Fruit fly (Drosophila melanogaster) whole organism, embryonic: ENCODE results near the gene Rpp14a.

Experiments used
- ATbp ChIP-seq: fragments of 200-800 bp; sonication (Bioruptor generic); optimal IDR thresholded peaks from 2 replicates; lab custom pipeline; 2017; ENCODE audit warnings: missing biosample characterization, mild to moderate bottlenecking, missing genetic modification characterization, missing genetic modification reagents
- Blimp-1 ChIP-seq: fragments of 200-800 bp; sonication (Bioruptor generic); optimal IDR thresholded peaks from 3 replicates; lab custom pipeline; 2018; ENCODE audit warnings: missing biosample characterization, missing genetic modification characterization, mild to moderate bottlenecking, moderate library complexity, missing genetic modification reagents
- CG11504 ChIP-seq: fragments of 200-800 bp; sonication (Bioruptor generic); optimal IDR thresholded peaks from 3 replicates; lab custom pipeline; 2019; ENCODE audit warnings: missing biosample characterization, mild to moderate bottlenecking, missing genetic modification characterization, moderate library complexity
- CG12744 ChIP-seq: fragments of 200-800 bp; sonication (Bioruptor generic); optimal IDR thresholded peaks from 2 replicates; lab custom pipeline; 2016; ENCODE audit warnings: missing biosample characterization, missing genetic modification characterization
- CG13624 ChIP-seq: fragments of 200-800 bp; sonication (Bioruptor generic); optimal IDR thresholded peaks from 2 replicates; lab custom pipeline; 2016; ENCODE audit warnings: missing biosample characterization, missing genetic modification characterization
- CG14441 ChIP-seq: fragments of 200-800 bp; sonication (Bioruptor generic); IDR thresholded peaks from 2 replicates; pipeline ENCODE4 v1.3.6; 2022; ENCODE audit warnings: missing biosample characterization, missing genetic modification characterization
- CG14860 ChIP-seq: fragments of 200-800 bp; sonication (Bioruptor generic); IDR thresholded peaks from 3 replicates; pipeline ENCODE4 v1.3.6; 2022; ENCODE audit warnings: missing biosample characterization, missing genetic modification characterization; ENCODE audit not compliant: partially characterized antibody
- CG15514 ChIP-seq: fragments of 200-800 bp; sonication (Bioruptor generic); optimal IDR thresholded peaks from 3 replicates; lab custom pipeline; 2017; ENCODE audit warnings: missing biosample characterization, missing genetic modification characterization, mild to moderate bottlenecking, moderate library complexity, missing genetic modification reagents
- CG16813 ChIP-seq: fragments of 200-800 bp; sonication (Bioruptor generic); IDR thresholded peaks from 3 replicates; pipeline ENCODE4 v1.3.6; 2022; ENCODE audit warnings: missing biosample characterization, missing genetic modification characterization; ENCODE audit not compliant: partially characterized antibody
- CG17186 ChIP-seq: fragments of 200-800 bp; sonication (Bioruptor generic); optimal IDR thresholded peaks from 3 replicates; lab custom pipeline; 2017; ENCODE audit warnings: missing biosample characterization, missing genetic modification reagents, missing genetic modification characterization
- CG17361 ChIP-seq: fragments of 200-800 bp; sonication (Bioruptor generic); IDR thresholded peaks from 3 replicates; pipeline ENCODE4 v1.3.6; 2022; ENCODE audit warnings: missing biosample characterization, missing genetic modification characterization
- CG17802 ChIP-seq: fragments of 200-800 bp; sonication (Bioruptor generic); optimal IDR thresholded peaks from 2 replicates; lab custom pipeline; 2018; ENCODE audit warnings: missing biosample characterization, mild to moderate bottlenecking, missing genetic modification characterization, moderate library complexity
- CG2120 ChIP-seq: fragments of 200-800 bp; sonication (Bioruptor generic); optimal IDR thresholded peaks from 3 replicates; lab custom pipeline; 2016; ENCODE audit warnings: missing biosample characterization, missing genetic modification characterization
- CG3281 ChIP-seq: fragments of 200-800 bp; sonication (Bioruptor generic); optimal IDR thresholded peaks from 3 replicates; lab custom pipeline; 2017; ENCODE audit warnings: missing biosample characterization, mild to moderate bottlenecking, missing genetic modification characterization
- CG3995 ChIP-seq: fragments of 200-800 bp; sonication (Bioruptor generic); optimal IDR thresholded peaks from 3 replicates; lab custom pipeline; 2016; ENCODE audit warnings: missing biosample characterization, missing genetic modification characterization
- CG8290 ChIP-seq, 3 experiments: fragments of 200-800 bp; sonication (Bioruptor generic); optimal IDR thresholded peaks; 2 replicates each; lab custom pipeline; 2016 to 2019; ENCODE audit warnings: missing biosample characterization in 3 of 3, missing genetic modification characterization in 3 of 3, mild to moderate bottlenecking in 2 of 3, moderate library complexity in 1 of 3
- CG8944 ChIP-seq: fragments of 200-800 bp; sonication (Bioruptor generic); optimal IDR thresholded peaks from 3 replicates; lab custom pipeline; 2016; ENCODE audit warnings: missing biosample characterization, missing genetic modification characterization
- CG9727 ChIP-seq: fragments of 200-800 bp; sonication (Bioruptor generic); optimal IDR thresholded peaks from 3 replicates; lab custom pipeline; 2017; ENCODE audit warnings: missing biosample characterization, mild to moderate bottlenecking, missing genetic modification characterization
- Dbx ChIP-seq: fragments of 200-800 bp; sonication (Bioruptor generic); IDR thresholded peaks from 3 replicates; pipeline ENCODE4 v1.3.6; 2022; ENCODE audit warnings: missing biosample characterization, missing genetic modification characterization
- E2f2 ChIP-seq: fragments of 200-800 bp; sonication (Bioruptor generic); IDR thresholded peaks from 2 replicates; pipeline ENCODE4 v1.3.6; 2022; ENCODE audit warnings: missing biosample characterization, missing genetic modification characterization
- Ets65A ChIP-seq: fragments of 200-800 bp; sonication (Bioruptor generic); peaks from one replicate; lab custom pipeline; 2016; ENCODE audit warnings: missing biosample characterization, missing genetic modification characterization
- Gug ChIP-seq: fragments of 200-800 bp; sonication (Bioruptor generic); IDR thresholded peaks from 4 replicates; pipeline ENCODE4 v1.3.6; 2022; ENCODE audit warnings: missing biosample characterization, missing genetic modification characterization
- H2.0 ChIP-seq: fragments of 200-800 bp; sonication (Bioruptor generic); IDR thresholded peaks from 2 replicates; pipeline ENCODE4 v1.3.6; 2022; ENCODE audit warnings: missing biosample characterization, missing genetic modification characterization
- HLH3B ChIP-seq: fragments of 200-800 bp; sonication (Bioruptor generic); IDR thresholded peaks from 2 replicates; pipeline ENCODE4 v1.3.6; 2022; ENCODE audit warnings: missing biosample characterization, missing genetic modification characterization
- HLH54F ChIP-seq: fragments of 200-800 bp; sonication (Bioruptor generic); optimal IDR thresholded peaks from 3 replicates; lab custom pipeline; 2016; ENCODE audit warnings: missing biosample characterization, missing genetic modification characterization
- Hmr ChIP-seq: fragments of 200-800 bp; sonication (Bioruptor generic); optimal IDR thresholded peaks from 3 replicates; lab custom pipeline; 2017; ENCODE audit warnings: mild to moderate bottlenecking, missing biosample characterization, missing genetic modification reagents, missing genetic modification characterization
- Myb ChIP-seq: fragments of 200-800 bp; sonication (Bioruptor generic); optimal IDR thresholded peaks from 2 replicates; lab custom pipeline; 2016; ENCODE audit warnings: missing biosample characterization, missing genetic modification characterization
- NFAT ChIP-seq: fragments of 200-800 bp; sonication (Bioruptor generic); IDR thresholded peaks from 2 replicates; pipeline ENCODE4 v1.3.6; 2022; ENCODE audit warnings: missing biosample characterization, missing genetic modification characterization
- Ssrp ChIP-seq: fragments of 200-800 bp; sonication (Bioruptor generic); optimal IDR thresholded peaks from 2 replicates; lab custom pipeline; 2018; ENCODE audit warnings: missing biosample characterization, mild to moderate bottlenecking, missing genetic modification characterization, moderate library complexity
- Usf ChIP-seq: fragments of 200-800 bp; sonication (Bioruptor generic); optimal IDR thresholded peaks from 2 replicates; lab custom pipeline; 2017; ENCODE audit warnings: missing genotype, missing biosample characterization, missing genetic modification characterization
- Xrp1 ChIP-seq: fragments of 200-800 bp; sonication (Bioruptor generic); IDR thresholded peaks from 2 replicates; pipeline ENCODE4 v1.3.6; 2022; ENCODE audit warnings: missing biosample characterization, missing genetic modification characterization
- bab2 ChIP-seq: fragments of 200-800 bp; sonication (Bioruptor generic); optimal IDR thresholded peaks from 2 replicates; lab custom pipeline; 2016; ENCODE audit warnings: missing biosample characterization, missing genetic modification characterization
- bsh ChIP-seq, 2 experiments: fragments of 200-800 bp; sonication (Bioruptor generic); optimal IDR thresholded peaks; 2 replicates each; lab custom pipeline; 2017 to 2018; ENCODE audit warnings: mild to moderate bottlenecking in 2 of 2, missing biosample characterization in 2 of 2, missing genetic modification characterization in 2 of 2, moderate library complexity in 1 of 2
- ci ChIP-seq: fragments of 200-800 bp; sonication (Bioruptor generic); IDR thresholded peaks from 3 replicates; pipeline ENCODE4 v1.3.6; 2022; ENCODE audit warnings: missing biosample characterization, missing genetic modification characterization
- dm ChIP-seq: fragments of 200-800 bp; sonication (Bioruptor generic); optimal IDR thresholded peaks from 3 replicates; lab custom pipeline; 2016; ENCODE audit warnings: missing biosample characterization, missing genetic modification characterization
- dysf ChIP-seq: fragments of 200-800 bp; sonication (Bioruptor generic); IDR thresholded peaks from 3 replicates; pipeline ENCODE4 v1.3.6; 2022; ENCODE audit warnings: missing biosample characterization, missing genetic modification characterization
- emc ChIP-seq: fragments of 200-800 bp; sonication (Bioruptor generic); optimal IDR thresholded peaks from 2 replicates; lab custom pipeline; 2016; ENCODE audit warnings: missing biosample characterization, missing genetic modification characterization
- ems ChIP-seq: fragments of 200-800 bp; sonication (Bioruptor generic); optimal IDR thresholded peaks from 3 replicates; lab custom pipeline; 2016; ENCODE audit warnings: missing biosample characterization, missing genetic modification characterization
- exex ChIP-seq: fragments of 200-800 bp; sonication (Bioruptor generic); optimal IDR thresholded peaks from 4 replicates; lab custom pipeline; 2018; ENCODE audit warnings: missing biosample characterization, mild to moderate bottlenecking, missing genetic modification characterization, moderate library complexity
- kah ChIP-seq: fragments of 200-800 bp; sonication (Bioruptor generic); optimal IDR thresholded peaks from 2 replicates; lab custom pipeline; 2018; ENCODE audit warnings: missing biosample characterization, mild to moderate bottlenecking, missing genetic modification characterization
- kni ChIP-seq: fragments of 200-800 bp; sonication (Bioruptor generic); optimal IDR thresholded peaks from 3 replicates; lab custom pipeline; 2017; ENCODE audit warnings: mild to moderate bottlenecking, missing biosample characterization, missing genetic modification reagents, missing genetic modification characterization
- mirr ChIP-seq: fragments of 200-800 bp; sonication (Bioruptor generic); optimal IDR thresholded peaks from 3 replicates; lab custom pipeline; 2018; ENCODE audit warnings: missing biosample characterization, mild to moderate bottlenecking, missing genetic modification characterization
- pan ChIP-seq, 4 experiments: fragments of >200 bp in 3 of 4; fragments of 200-800 bp in 1 of 4; sonication (Bioruptor generic) in 1 of 4; optimal IDR thresholded peaks in 3 of 4; IDR thresholded peaks in 1 of 4; 2 replicates each; pipeline versions ENCODE4 v1.3.6 to Lab custom; 2017 to 2022; ENCODE audit warnings: missing biosample characterization in 2 of 4, missing genetic modification characterization in 2 of 4, mixed read lengths in 1 of 4
- schlank ChIP-seq: fragments of 200-800 bp; sonication (Bioruptor generic); optimal IDR thresholded peaks from 2 replicates; lab custom pipeline; 2018; ENCODE audit warnings: missing biosample characterization, mild to moderate bottlenecking, missing genetic modification characterization
- sisA ChIP-seq: fragments of 200-800 bp; sonication (Bioruptor generic); IDR thresholded peaks from 2 replicates; pipeline ENCODE4 v1.3.6; 2022; ENCODE audit warnings: missing biosample characterization, missing genetic modification characterization
- tin ChIP-seq: fragments of 200-800 bp; sonication (Bioruptor generic); optimal IDR thresholded peaks from 3 replicates; lab custom pipeline; 2016; ENCODE audit warnings: missing biosample characterization, missing genetic modification characterization
- toy ChIP-seq: fragments of 200-800 bp; sonication (Bioruptor generic); IDR thresholded peaks from 2 replicates; pipeline ENCODE4 v1.3.6; 2022; ENCODE audit warnings: missing biosample characterization, missing genetic modification characterization
- zfh2 ChIP-seq: fragments of 200-800 bp; sonication (Bioruptor generic); optimal IDR thresholded peaks from 2 replicates; lab custom pipeline; 2016; ENCODE audit warnings: missing biosample characterization, missing genetic modification characterization

Gene Rpp14a

dm6 chr3R:30012602-30013489, 43.8 kb upstream of the Rpp14a start (continued):
- TF ChIP-seq bab2 (GFP tag; lab: Kevin White, UChicago): no peak
- TF ChIP-seq dm (GFP tag; lab: Kevin White, UChicago): no peak
- peak; percentile 37 for TF ChIP-seq CG3281 (GFP tag; lab: Kevin White, UChicago)
- TF ChIP-seq CG14860 (GFP tag; lab: Robert Waterston, UW): no peak
- peak; percentile 11 for TF ChIP-seq Hmr (GFP tag; lab: Kevin White, UChicago)
- TF ChIP-seq emc (GFP tag; lab: Kevin White, UChicago): no peak
- no peak for TF ChIP-seq Usf (GFP tag; lab: Kevin White, UChicago)
- no peak; the same call in 1 of the 2 replicates for TF ChIP-seq sisA (GFP tag; lab: Robert Waterston, UW)
- TF ChIP-seq dysf (GFP tag; lab: Robert Waterston, UW): peak; percentile 54; the same call in 2 of the 3 replicates
- TF ChIP-seq CG12744 (GFP tag; lab: Kevin White, UChicago): no peak
- peak; percentile 49; the same call in 1 of the 2 replicates for TF ChIP-seq NFAT
- TF ChIP-seq CG16813: no peak
- peak; percentile 33; the same call in 1 of the 3 replicates for TF ChIP-seq Dbx
- TF ChIP-seq ATbp (GFP tag; lab: Kevin White, UChicago): no peak
- TF ChIP-seq zfh2 (GFP tag; lab: Kevin White, UChicago): no peak
- no peak for TF ChIP-seq pan (optimal IDR thresholded peaks at IDR 0.05; lab: Kevin White, UChicago)
- TF ChIP-seq pan (GFP tag; optimal IDR thresholded peaks at IDR 0.05 in 1 of 2, IDR thresholded peaks at IDR 0.05 in 1 of 2): peak in 1 of 2 experiments; percentile 45
- no peak for TF ChIP-seq schlank (tag; lab: Kevin White, UChicago)
- TF ChIP-seq CG15514 (GFP tag; lab: Kevin White, UChicago): peak; percentile 38
- TF ChIP-seq CG3995 (GFP tag; lab: Kevin White, UChicago): no peak
- peak; percentile 7 for TF ChIP-seq ems (GFP tag; lab: Kevin White, UChicago)
- TF ChIP-seq CG9727 (GFP tag; lab: Kevin White, UChicago): peak; percentile 28
- TF ChIP-seq exex (tag; lab: Kevin White, UChicago): peak; percentile 64
- 0 out of 2 replicates have a peak, but pooled peaks have one; percentile 11 for TF ChIP-seq toy
- peak; percentile 2 for TF ChIP-seq Myb (GFP tag; lab: Kevin White, UChicago)
- TF ChIP-seq HLH54F (GFP tag; lab: Kevin White, UChicago): peak; percentile 6
- TF ChIP-seq H2.0 (GFP tag; lab: Robert Waterston, UW): 0 out of 2 replicates have a peak, but pooled peaks have one; percentile 19
- TF ChIP-seq CG14441 (GFP tag; lab: Robert Waterston, UW): 0 out of 2 replicates have a peak, but pooled peaks have one; percentile 42
- 0 out of 4 replicates have a peak, but pooled peaks have one; percentile 20 for TF ChIP-seq Gug (GFP tag; lab: Robert Waterston, UW)
- TF ChIP-seq CG17802 (tag; lab: Kevin White, UChicago): no peak
- TF ChIP-seq CG2120 (GFP tag; lab: Kevin White, UChicago): peak; percentile 42
- TF ChIP-seq mirr (GFP tag; lab: Kevin White, UChicago): peak; percentile 64
- TF ChIP-seq CG13624 (GFP tag; lab: Kevin White, UChicago): peak; percentile 78

DNA sequence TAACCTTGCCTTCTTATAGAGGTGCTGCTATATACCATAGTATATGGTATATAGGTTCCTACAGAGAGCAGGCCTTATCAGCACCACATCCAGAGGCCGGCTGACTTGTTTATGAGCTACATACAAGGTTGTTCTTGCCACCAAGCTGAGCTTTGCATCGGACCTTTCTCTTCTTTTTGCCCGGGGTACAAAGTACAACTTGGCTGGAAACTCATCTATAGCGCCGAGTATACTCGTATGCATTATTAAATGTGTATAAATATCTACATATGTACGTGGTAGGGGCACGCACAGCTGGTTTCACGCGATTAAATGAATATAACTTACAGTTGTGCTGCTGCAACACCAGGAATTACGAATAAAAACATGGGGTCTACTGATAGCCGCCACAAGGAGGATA, 42.8 kb upstream of the Rpp14a start:
- TF ChIP-seq tin (GFP tag; lab: Kevin White, UChicago): no peak
- no peak for TF ChIP-seq CG8944 (GFP tag; lab: Kevin White, UChicago)
- no peak for TF ChIP-seq exex (tag; lab: Kevin White, UChicago)
- no peak for TF ChIP-seq CG17361 (GFP tag; lab: Robert Waterston, UW)
- no peak for TF ChIP-seq CG8290 (GFP tag; optimal IDR thresholded peaks at IDR 0.05; lab: Kevin White, UChicago)
- TF ChIP-seq CG8290 (tag; optimal IDR thresholded peaks at IDR 0.05; lab: Kevin White, UChicago): no peak
- no peak for TF ChIP-seq ci (GFP tag; lab: Robert Waterston, UW)
- TF ChIP-seq Xrp1: no peak
- no peak for TF ChIP-seq kah (GFP tag; lab: Kevin White, UChicago)
- TF ChIP-seq HLH3B (GFP tag; lab: Robert Waterston, UW): no peak
- TF ChIP-seq Ets65A: peak; percentile 40
- no peak for TF ChIP-seq Ssrp (tag; lab: Kevin White, UChicago)
- TF ChIP-seq CG17186 (GFP tag; lab: Kevin White, UChicago): no peak
- no peak for TF ChIP-seq kni (GFP tag; lab: Kevin White, UChicago)
- no peak for TF ChIP-seq Blimp-1 (GFP tag; lab: Kevin White, UChicago)
- TF ChIP-seq bsh (GFP tag; optimal IDR thresholded peaks at IDR 0.05; lab: Kevin White, UChicago): peak in 1 of 2 experiments; percentile 67
- no peak for TF ChIP-seq CG11504
- TF ChIP-seq E2f2 (GFP tag; lab: Robert Waterston, UW): no peak
